Worm (Caenorhabditis elegans): ENCODE results near the gene nth-1.
A peak's percentile ranks its signal among the peaks of the same experiment; 100 is the strongest.

The nth-1 gene

ce11 chrIII:4309303-4309702 lies 15.2 kb upstream of the nth-1 start:
- TF ChIP-seq nhr-23 (tag; optimal IDR thresholded peaks at IDR 0.05) (no peak), ama-1 (optimal IDR thresholded peaks at IDR 0.05) (no peak)

- TF ChIP-seq elt-1 (tag; optimal IDR thresholded peaks at IDR 0.05) (no peak), nhr-25 (tag; optimal IDR thresholded peaks at IDR 0.05) (peak; percentile 47)
Measured at ce11 chrIII:4302780-4303179, 8.7 kb upstream of the nth-1 start.

ce11 chrIII:4302293-4302692 lies 8.2 kb upstream of the nth-1 start, which contains the start of gene R10E4.9:
TSS of gene R10E4.9 (minus strand) at chrIII:4302393.
- no peak for TF ChIP-seq unc-62 (GFP tag; optimal IDR thresholded peaks at IDR 0.05)
- no peak for TF ChIP-seq elt-1 (tag; optimal IDR thresholded peaks at IDR 0.05)
- TF ChIP-seq nhr-76 (tag; optimal IDR thresholded peaks at IDR 0.05): no peak
- TF ChIP-seq mml-1 (tag; optimal IDR thresholded peaks at IDR 0.05): no peak
- TF ChIP-seq snpc-4 (tag; optimal IDR thresholded peaks at IDR 0.05): no peak
- no peak for TF ChIP-seq ztf-4 (tag; optimal IDR thresholded peaks at IDR 0.05)
- TF ChIP-seq nhr-12 (tag; optimal IDR thresholded peaks at IDR 0.05): no peak
- TF ChIP-seq mdl-1 (tag; optimal IDR thresholded peaks at IDR 0.05): no peak
- no peak for TF ChIP-seq ama-1 (optimal IDR thresholded peaks at IDR 0.05)
- no peak for TF ChIP-seq nhr-23 (tag; optimal IDR thresholded peaks at IDR 0.05)
- no peak for TF ChIP-seq nhr-25 (tag; optimal IDR thresholded peaks at IDR 0.05)
- TF ChIP-seq egl-27 (tag; optimal IDR thresholded peaks at IDR 0.05): no peak
- no peak for TF ChIP-seq eor-1 (tag; optimal IDR thresholded peaks at IDR 0.05)
- TF ChIP-seq aly-2 (tag; optimal IDR thresholded peaks at IDR 0.05): no peak
- TF ChIP-seq elt-2 (tag; optimal IDR thresholded peaks at IDR 0.05): no peak
- no peak for TF ChIP-seq lin-15B (tag; optimal IDR thresholded peaks at IDR 0.05)
- TF ChIP-seq lin-39 (tag; optimal IDR thresholded peaks at IDR 0.05): no peak
- no peak for TF ChIP-seq nhr-237 (tag; optimal IDR thresholded peaks at IDR 0.05)
- no peak for TF ChIP-seq jun-1 (tag; optimal IDR thresholded peaks at IDR 0.05)

ce11 chrIII:4300989-4301498 lies 7.0 kb upstream of the nth-1 start, which contains the start of gene R10E4.11:
TSS of gene R10E4.11 (minus strand) at chrIII:4301039.
- TF ChIP-seq hmg-11 (tag; optimal IDR thresholded peaks at IDR 0.05) (peak; percentile 12), ztf-4 (tag; optimal IDR thresholded peaks at IDR 0.05) (no peak)

- TF ChIP-seq ZK546.5 (tag; optimal IDR thresholded peaks at IDR 0.05): no peak
- TF ChIP-seq sea-2 (GFP tag; optimal IDR thresholded peaks at IDR 0.05): no peak
- no peak for TF ChIP-seq lsy-12 (tag; optimal IDR thresholded peaks at IDR 0.05)
- TF ChIP-seq skn-1 (tag; optimal IDR thresholded peaks at IDR 0.05): no peak
- no peak for TF ChIP-seq mml-1 (tag; optimal IDR thresholded peaks at IDR 0.05)
- TF ChIP-seq ceh-16 (tag; optimal IDR thresholded peaks at IDR 0.05): no peak
- no peak for TF ChIP-seq nhr-11 (tag; optimal IDR thresholded peaks at IDR 0.05)
- no peak for TF ChIP-seq ama-1 (optimal IDR thresholded peaks at IDR 0.05)
- no peak for TF ChIP-seq nhr-67 (tag; optimal IDR thresholded peaks at IDR 0.05)
- TF ChIP-seq elt-3 (tag; optimal IDR thresholded peaks at IDR 0.05): no peak
- no peak for TF ChIP-seq fkh-10 (GFP tag; optimal IDR thresholded peaks at IDR 0.05)
- no peak for TF ChIP-seq unc-39 (tag; optimal IDR thresholded peaks at IDR 0.05)
- no peak for TF ChIP-seq pqm-1 (tag; optimal IDR thresholded peaks at IDR 0.05)
- TF ChIP-seq nhr-23 (tag; optimal IDR thresholded peaks at IDR 0.05): no peak
Measured at ce11 chrIII:4293108-4293507, 945 bp downstream of the nth-1 start, which contains the start of gene R10E4.6. TSS of gene R10E4.6 (plus strand) at chrIII:4293408.

ce11 chrIII:4291216-4291691 lies 2.8 kb downstream of the nth-1 start, which contains the start of gene mcm-5:
TSS of gene mcm-5 (minus strand) at chrIII:4291266.
- TF ChIP-seq lin-15B (tag; optimal IDR thresholded peaks at IDR 0.05) (peak; percentile 50), nhr-67 (tag; optimal IDR thresholded peaks at IDR 0.05) (no peak), nhr-43 (tag; optimal IDR thresholded peaks at IDR 0.05; ENCODE audit: poor library complexity, severe bottlenecking) (no peak), mdl-1 (tag; optimal IDR thresholded peaks at IDR 0.05) (no peak), elt-3 (tag; optimal IDR thresholded peaks at IDR 0.05) (no peak), sea-2 (GFP tag; optimal IDR thresholded peaks at IDR 0.05) (no peak), pqm-1 (tag; optimal IDR thresholded peaks at IDR 0.05) (no peak), ceh-28 (tag; optimal IDR thresholded peaks at IDR 0.05) (peak; percentile 26), nfya-1 (tag; optimal IDR thresholded peaks at IDR 0.05; ENCODE audit: insufficient read depth) (peak; percentile 56), nhr-77 (tag; optimal IDR thresholded peaks at IDR 0.05) (no peak), nhr-23 (tag; optimal IDR thresholded peaks at IDR 0.05) (peak; percentile 31), ZK546.5 (tag; optimal IDR thresholded peaks at IDR 0.05) (no peak), pha-4 (tag; optimal IDR thresholded peaks at IDR 0.05) (peak; percentile 69), lsy-12 (tag; optimal IDR thresholded peaks at IDR 0.05) (no peak), skn-1 (tag; optimal IDR thresholded peaks at IDR 0.05) (no peak), ceh-82 (tag; optimal IDR thresholded peaks at IDR 0.05) (no peak), nhr-11 (tag; optimal IDR thresholded peaks at IDR 0.05) (no peak), fkh-2 (tag; optimal IDR thresholded peaks at IDR 0.05) (no peak), hmg-11 (tag; optimal IDR thresholded peaks at IDR 0.05) (peak; percentile 50), jun-1 (tag; optimal IDR thresholded peaks at IDR 0.05) (no peak), ama-1 (optimal IDR thresholded peaks at IDR 0.05) (no peak), ceh-16 (tag; optimal IDR thresholded peaks at IDR 0.05) (no peak), eor-1 (tag; optimal IDR thresholded peaks at IDR 0.05) (no peak), R02D3.7 (tag; optimal IDR thresholded peaks at IDR 0.05) (no peak), egl-27 (tag; optimal IDR thresholded peaks at IDR 0.05) (no peak), unc-62 (GFP tag; optimal IDR thresholded peaks at IDR 0.05) (no peak), fkh-10 (GFP tag; optimal IDR thresholded peaks at IDR 0.05) (no peak), ztf-4 (tag; optimal IDR thresholded peaks at IDR 0.05) (no peak), zag-1 (tag; optimal IDR thresholded peaks at IDR 0.05) (no peak), snpc-4 (tag; optimal IDR thresholded peaks at IDR 0.05) (no peak)
